Worm (Caenorhabditis elegans) whole organism, early embryonic: ENCODE measurements around the gene fbxa-54.

ENCODE experiments used
- B0310.2 ChIP-seq: sonication (generic microtip); optimal IDR thresholded peaks from 2 replicates; lab custom pipeline; 2016; ENCODE audit warnings: mild to moderate bottlenecking, missing genetic modification characterization, missing compliant biosample characterization
- aly-1 ChIP-seq: sonication (generic microtip); optimal IDR thresholded peaks from 2 replicates; lab custom pipeline; 2016; ENCODE audit warnings: missing genetic modification characterization, missing compliant biosample characterization
- ama-1 ChIP-seq: fragments of 150-350 bp; optimal IDR thresholded peaks from 2 replicates; lab custom pipeline; 2014
- ceh-13 ChIP-seq: fragments of 200-800 bp; sonication (Bioruptor generic); optimal IDR thresholded peaks from 2 replicates; lab custom pipeline; 2018; ENCODE audit warnings: mild to moderate bottlenecking, missing genetic modification characterization, missing compliant biosample characterization
- ets-7 ChIP-seq: sonication (generic microtip); optimal IDR thresholded peaks from 2 replicates; lab custom pipeline; 2016; ENCODE audit warnings: missing genotype, missing genetic modification characterization, missing compliant biosample characterization
- hmbx-1 ChIP-seq: sonication (generic microtip); optimal IDR thresholded peaks from 2 replicates; lab custom pipeline; 2016; ENCODE audit warnings: mild to moderate bottlenecking, missing genetic modification characterization, missing compliant biosample characterization
- hmg-4 ChIP-seq: fragments of 200-800 bp; sonication (Bioruptor generic); optimal IDR thresholded peaks from 2 replicates; lab custom pipeline; 2018; ENCODE audit warnings: mild to moderate bottlenecking, missing genetic modification characterization, missing compliant biosample characterization
- hnd-1 ChIP-seq: sonication (generic microtip); optimal IDR thresholded peaks from 2 replicates; lab custom pipeline; 2016; ENCODE audit warnings: missing genetic modification characterization, missing compliant biosample characterization
- pes-1 ChIP-seq: fragments of 200-800 bp; sonication (Bioruptor generic); IDR thresholded peaks from 2 replicates; pipeline ENCODE4 v1.3.6; 2022; ENCODE audit warnings: missing genetic modification reagents, missing genetic modification characterization, missing compliant biosample characterization
- tbx-11 ChIP-seq: fragments of 200-800 bp; sonication (Bioruptor generic); IDR thresholded peaks from 2 replicates; pipeline ENCODE4 v1.3.6; 2022; ENCODE audit warnings: missing genetic modification characterization, missing compliant biosample characterization
- tbx-37 ChIP-seq: fragments of 200-800 bp; sonication (Bioruptor generic); conservative IDR thresholded peaks from 2 replicates; pipeline ENCODE4 v1.3.6; 2022; ENCODE audit warnings: missing genetic modification reagents, missing genetic modification characterization, missing compliant biosample characterization

DNA sequence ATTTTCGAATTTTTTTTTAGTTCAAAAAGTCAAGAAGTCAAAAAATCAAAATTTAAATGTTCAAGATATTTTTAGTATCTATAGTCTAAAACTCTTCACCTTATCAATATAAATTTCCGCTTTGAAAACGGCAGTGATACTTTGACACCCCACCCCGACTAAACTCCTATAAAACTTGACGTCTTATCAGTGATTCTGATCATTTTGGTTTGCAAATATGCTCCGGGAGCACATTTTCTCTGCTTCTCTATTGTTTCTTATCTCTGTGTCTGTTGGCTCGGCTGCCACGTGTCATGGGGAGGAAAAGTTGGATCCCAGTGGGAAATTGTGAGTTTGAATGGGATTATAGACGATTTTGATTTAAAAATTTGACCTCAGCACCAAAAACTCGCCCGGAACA is 46.4 kb downstream of the fbxa-54 start, which contains the start of gene clec-150:
- TF ChIP-seq ama-1 (lab: Kevin White, UChicago) (no peak), pes-1 (GFP tag; lab: Robert Waterston, UW) (no peak), hmbx-1 (tag; lab: Kevin White, UChicago) (no peak), tbx-11 (no peak), ceh-13 (no peak), ets-7 (tag; lab: Kevin White, UChicago) (no peak), tbx-37 (GFP tag; lab: Robert Waterston, UW) (no peak), aly-1 (tag; lab: Kevin White, UChicago) (no peak), hmg-4 (GFP tag; lab: Kevin White, UChicago) (no peak), hnd-1 (tag; lab: Kevin White, UChicago) (no peak), B0310.2 (tag; lab: Kevin White, UChicago) (no peak)
